Comparison of ENCODE assay signal across 2 fruit fly cellular contexts in genomic region chr3L:19524690-19525089, dm6.
A peak's percentile ranks its signal among the peaks of the same experiment; 100 is the strongest.
TF ChIP-seq lines count a peak whose summit lies in the region.

No protein-coding gene starts in this region.

TF ChIP-seq in whole organism, prepupa, 60 proteins besides CTCF, POLR2A, EP300 and RAD21:
- no peak for TF ChIP-seq CG3032 (tag; optimal IDR thresholded peaks at IDR 0.05; lab: Kevin White, UChicago)
- TF ChIP-seq CG32006 (GFP tag; optimal IDR thresholded peaks at IDR 0.05; lab: Kevin White, UChicago), result peak; percentile 14
- no peak for TF ChIP-seq CG16779 (tag; optimal IDR thresholded peaks at IDR 0.05; lab: Kevin White, UChicago)
- TF ChIP-seq svp (GFP tag; lab: Kevin White, UChicago), result peak; percentile 28
- no peak for TF ChIP-seq Hr39 (GFP tag; optimal IDR thresholded peaks at IDR 0.05; lab: Kevin White, UChicago)
- TF ChIP-seq CG6276 (GFP tag; optimal IDR thresholded peaks at IDR 0.05; lab: Kevin White, UChicago), result peak; percentile 37
- TF ChIP-seq vri (GFP tag; optimal IDR thresholded peaks at IDR 0.05; lab: Kevin White, UChicago), result no peak
- TF ChIP-seq acj6 (GFP tag; optimal IDR thresholded peaks at IDR 0.05; lab: Kevin White, UChicago), result no peak
- TF ChIP-seq eg (GFP tag; IDR thresholded peaks at IDR 0.05; lab: Robert Waterston, UW), result peak; percentile 41; the same call in 1 of the 3 replicates
- TF ChIP-seq CG11294 (GFP tag; IDR thresholded peaks at IDR 0.05; lab: Robert Waterston, UW), result peak; percentile 29; the same call in 1 of the 2 replicates
- TF ChIP-seq CG6854 (GFP tag; optimal IDR thresholded peaks at IDR 0.05; lab: Kevin White, UChicago), result no peak
- TF ChIP-seq CG15336 (GFP tag; IDR thresholded peaks at IDR 0.05; lab: Robert Waterston, UW), result peak; percentile 62
- TF ChIP-seq CG8119 (GFP tag; IDR thresholded peaks at IDR 0.05; lab: Robert Waterston, UW), result peak; percentile 67

TF ChIP-seq in whole organism, pupa, 21 proteins besides CTCF, POLR2A, EP300 and RAD21:
- TF ChIP-seq fd96Ca (GFP tag; IDR thresholded peaks at IDR 0.05; lab: Robert Waterston, UW) (peak; percentile 23; the same call in 1 of the 3 replicates), Pif1B (GFP tag; optimal IDR thresholded peaks at IDR 0.05; lab: Kevin White, UChicago) (no peak), CG32121 (GFP tag; IDR thresholded peaks at IDR 0.05; lab: Robert Waterston, UW) (peak; percentile 61), CG10348 (GFP tag; IDR thresholded peaks at IDR 0.05; lab: Robert Waterston, UW) (0 out of 2 replicates have a peak, but pooled peaks have one; percentile 7)
